Fruit fly (Drosophila melanogaster): ENCODE measurements around the gene CycD.

The CycD gene

dm6 chrX:15909564-15910284 is at the start of gene CycD:
Gene CycD (minus strand): TSS chrX:15909676.
- TF ChIP-seq noc (tag; optimal IDR thresholded peaks at IDR 0.05), result no peak

dm6 chrX:15950056-15950455 is 40.6 kb upstream of the CycD start:
- TF ChIP-seq noc (tag; optimal IDR thresholded peaks at IDR 0.05), result no peak

DNA sequence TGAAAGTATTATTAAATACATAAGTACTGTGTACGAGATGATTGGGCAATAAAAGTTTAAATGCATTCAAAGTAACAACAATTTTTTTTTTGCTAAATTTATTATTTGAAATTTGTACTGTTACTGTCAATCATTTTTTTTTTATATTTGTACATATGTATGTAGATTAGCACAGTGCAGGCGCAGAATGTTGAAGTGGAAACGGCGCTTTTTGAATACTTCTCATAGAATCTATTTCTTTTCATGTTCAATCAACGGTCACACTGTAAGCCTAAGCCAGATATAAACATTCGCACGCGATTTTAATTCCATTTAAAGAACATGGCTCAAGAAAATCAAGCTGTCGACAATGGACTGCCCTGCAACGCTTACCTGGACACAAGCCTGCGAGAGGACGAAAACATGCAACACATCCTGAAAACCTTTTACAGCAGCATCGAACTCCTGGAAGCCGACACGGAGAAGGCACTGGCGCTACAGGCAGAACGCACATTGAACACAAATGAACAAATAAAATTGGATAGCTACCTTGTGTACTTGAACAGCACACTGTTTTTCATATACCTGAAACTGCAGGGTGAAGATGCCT is 35.4 kb upstream of the CycD start, which contains the start of gene Rrp47:
Rrp47 (plus strand) TSS at position 163 of the 589 bp plus-strand sequence.
- TF ChIP-seq noc (tag; optimal IDR thresholded peaks at IDR 0.05), result no peak

DNA sequence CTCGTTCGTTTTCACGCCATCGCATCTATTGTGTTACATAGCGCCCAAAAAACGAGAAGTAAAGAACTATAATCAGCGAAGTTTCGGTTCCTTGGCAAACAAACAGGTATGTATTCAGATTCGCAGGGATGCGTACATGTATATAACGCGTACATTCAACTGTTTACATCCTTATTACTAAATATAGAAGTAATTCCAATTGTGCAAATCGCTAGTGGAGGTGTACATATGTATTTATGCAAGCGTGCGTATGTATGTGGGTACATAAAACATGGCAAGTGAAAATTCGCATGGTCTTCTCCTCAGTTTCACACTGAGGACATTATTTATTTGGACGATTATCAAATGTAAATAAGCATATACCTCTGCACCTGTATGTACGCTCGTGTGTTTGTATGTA is 32.1 kb upstream of the CycD start:
- TF ChIP-seq noc (tag; optimal IDR thresholded peaks at IDR 0.05), result no peak

DNA sequence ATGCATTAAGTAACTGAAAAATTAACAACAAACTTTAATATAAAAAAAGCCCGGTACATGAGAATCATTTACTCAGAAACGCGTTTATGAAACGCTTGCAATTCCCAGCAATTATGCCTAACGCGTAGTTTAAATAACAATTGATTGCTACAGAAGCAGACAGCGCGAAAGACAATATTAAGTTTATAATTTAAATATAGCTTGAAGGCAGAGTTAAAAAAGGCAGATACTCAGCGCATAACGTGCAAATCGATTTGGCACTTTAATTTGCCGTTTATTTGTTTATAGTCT is 31.4 kb upstream of the CycD start, which contains the start of gene CG8924:
CG8924 (plus strand) TSS at position 122 of the 291 bp plus-strand sequence.
- no peak for TF ChIP-seq noc (tag; optimal IDR thresholded peaks at IDR 0.05)

DNA sequence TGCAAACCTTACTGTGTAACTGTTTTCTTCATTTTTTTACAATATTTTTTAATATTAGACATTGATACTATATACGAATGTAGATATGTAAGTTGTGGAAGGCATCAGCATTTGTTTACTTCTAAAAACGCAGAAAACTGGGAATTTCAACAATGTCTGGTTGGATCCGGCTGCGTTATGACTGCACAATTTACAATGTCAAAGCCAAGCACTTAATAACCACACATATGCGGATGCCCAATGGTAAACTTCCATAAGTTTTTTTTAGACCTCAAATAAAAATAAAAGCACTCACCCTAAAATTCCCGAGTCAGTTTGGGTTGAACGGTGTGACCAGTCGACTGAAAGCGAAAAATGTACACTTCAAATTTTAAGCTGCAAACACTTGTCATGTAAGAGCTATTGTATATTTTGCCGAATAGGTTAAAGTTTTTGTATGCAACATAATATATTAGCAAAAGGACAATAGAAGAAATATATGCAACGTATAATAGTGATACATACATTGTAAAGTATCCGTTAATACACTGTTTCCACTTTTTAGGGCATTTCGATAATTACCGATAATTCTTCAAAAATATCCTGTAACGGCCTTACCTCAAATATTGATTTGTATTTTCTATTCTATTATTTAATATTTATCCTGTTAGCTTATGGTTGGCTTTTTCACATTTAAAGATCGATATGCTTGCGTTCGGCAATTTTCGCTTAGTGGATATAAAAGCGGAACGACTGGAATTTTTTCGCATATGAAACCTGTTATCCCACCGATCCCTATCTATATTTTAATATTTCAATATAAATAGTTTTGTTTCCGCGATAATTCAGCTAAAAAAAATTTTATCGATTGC is 30.9 kb upstream of the CycD start, which contains the start of gene Stim:
Stim (minus strand) TSS at position 347 of the 851 bp plus-strand sequence.
- no peak for TF ChIP-seq noc (tag; optimal IDR thresholded peaks at IDR 0.05)

DNA sequence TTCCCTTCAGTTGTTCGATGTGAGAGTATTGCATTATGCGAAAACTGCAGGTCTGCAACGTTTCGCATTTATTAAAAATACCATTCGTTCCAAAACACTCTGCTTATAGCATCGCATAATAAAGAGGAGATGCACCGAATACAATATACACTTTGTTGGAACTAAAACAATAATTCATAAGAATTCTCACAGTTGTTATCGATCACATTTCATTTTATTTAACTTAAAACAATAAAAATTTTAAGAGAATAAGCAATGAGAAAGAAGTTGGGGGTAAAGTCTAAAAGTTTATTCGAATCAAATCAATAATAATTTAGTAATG is 24.7 kb upstream of the CycD start:
- no peak for TF ChIP-seq noc (tag; optimal IDR thresholded peaks at IDR 0.05)

dm6 chrX:15933504-15934225 is 24.2 kb upstream of the CycD start, which contains the start of gene Ranbp16:
Gene Ranbp16 (minus strand): TSS chrX:15933867.
- no peak for TF ChIP-seq noc (tag; optimal IDR thresholded peaks at IDR 0.05)

DNA sequence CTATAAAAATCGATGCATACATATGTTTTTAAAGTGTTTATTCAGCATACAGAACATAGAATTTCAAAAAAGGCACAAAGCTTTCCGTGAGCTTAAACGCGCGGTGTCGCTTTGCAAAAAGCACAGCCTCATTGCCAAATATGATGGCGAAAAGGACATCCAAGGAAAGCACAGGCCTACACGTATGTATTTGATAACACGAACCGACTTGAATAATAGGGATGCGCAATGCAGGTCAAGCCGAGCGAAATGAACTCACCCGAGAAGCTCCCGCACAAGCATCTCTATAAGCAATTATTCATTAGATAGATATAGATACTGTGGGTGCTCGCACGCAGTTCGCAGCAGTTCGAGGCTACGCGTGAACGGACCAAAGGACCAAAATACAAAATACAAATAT is 15.3 kb upstream of the CycD start, which contains the start of gene Lcch3:
Lcch3 (plus strand) TSS at position 301 of the 400 bp plus-strand sequence.
- TF ChIP-seq noc (tag; optimal IDR thresholded peaks at IDR 0.05), result no peak

DNA sequence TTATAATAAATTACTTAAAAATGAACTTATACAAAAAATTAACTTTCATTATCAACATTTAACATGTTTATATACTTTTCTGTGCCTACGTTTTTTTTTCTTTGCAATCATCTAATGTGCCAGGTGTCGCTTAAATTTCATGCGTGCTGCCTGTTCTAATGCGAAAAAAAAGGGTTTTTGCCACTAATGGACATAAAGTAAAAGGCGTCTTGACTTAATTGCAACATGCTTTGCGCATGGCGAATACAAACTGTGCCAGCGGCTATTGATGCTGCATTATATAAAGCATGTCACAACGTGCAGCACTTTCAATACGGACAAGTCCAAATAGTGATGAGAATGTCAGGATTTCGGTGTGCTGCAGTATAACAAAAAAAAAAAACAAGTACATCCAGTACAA is 12.2 kb upstream of the CycD start, which contains the start of gene CG8916:
CG8916 (plus strand) TSS at position 301 of the 400 bp plus-strand sequence.
- no peak for TF ChIP-seq noc (tag; optimal IDR thresholded peaks at IDR 0.05)

DNA sequence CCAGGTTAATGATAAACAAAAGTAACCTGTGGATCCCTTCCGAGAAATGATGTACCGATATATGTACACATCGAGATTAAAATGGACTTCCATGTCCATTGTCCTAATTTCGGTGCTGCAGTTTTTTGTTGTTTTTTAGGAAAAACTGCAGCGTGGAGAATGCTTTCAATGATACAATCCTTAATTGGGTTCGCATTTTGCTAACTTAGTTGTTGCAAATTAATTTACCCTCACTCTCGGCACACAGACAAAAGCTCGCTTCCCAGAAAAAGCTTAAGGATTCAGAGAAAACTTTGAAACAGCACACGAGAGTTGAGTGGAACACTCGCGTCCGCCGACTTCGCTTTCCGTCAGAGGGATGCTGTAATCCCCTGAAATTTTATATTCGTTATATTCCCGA is 1.1 kb upstream of the CycD start, which contains the start of gene Lrp4:
Lrp4 (plus strand) TSS at position 301 of the 400 bp plus-strand sequence.
- TF ChIP-seq noc (tag; optimal IDR thresholded peaks at IDR 0.05), result no peak

- no peak for TF ChIP-seq noc (tag; optimal IDR thresholded peaks at IDR 0.05)
Observed at dm6 chrX:15893732-15894264, 15.7 kb downstream of the CycD start.

dm6 chrX:15891606-15892345 is 17.7 kb downstream of the CycD start, which contains the start of gene shi:
Gene shi (plus strand): TSS chrX:15892116.
- no peak for TF ChIP-seq noc (tag; optimal IDR thresholded peaks at IDR 0.05)

- TF ChIP-seq noc (tag; optimal IDR thresholded peaks at IDR 0.05), result no peak
Observed at dm6 chrX:15889780-15890608, 19.5 kb downstream of the CycD start, which contains the start of the genes MSBP and CG15916. Gene MSBP (minus strand): TSS chrX:15890109. Gene CG15916 (plus strand): TSS chrX:15890589.
